Worm (Caenorhabditis elegans): ENCODE results near the gene pygl-1.

DNA sequence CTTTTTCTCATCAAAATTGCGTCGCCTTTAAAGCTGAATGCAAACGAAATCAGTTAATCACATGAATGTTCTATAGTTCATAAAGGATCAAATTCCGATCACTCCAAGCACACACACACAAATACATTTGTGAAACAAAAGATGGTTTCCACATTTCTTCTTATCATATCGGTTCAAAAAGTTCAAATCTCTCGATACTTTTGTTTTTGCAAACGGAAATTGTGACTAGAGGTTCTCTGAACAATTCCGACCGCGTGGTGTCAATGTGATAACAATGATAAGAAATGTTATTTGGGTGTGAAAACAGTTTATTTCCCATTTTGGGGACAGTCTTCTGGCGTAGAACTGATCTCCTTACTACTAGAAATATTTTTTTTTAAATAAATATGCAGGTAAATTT, 38.0 kb downstream of the pygl-1 start:
- TF ChIP-seq lsy-2 (tag; optimal IDR thresholded peaks at IDR 0.05) (no peak), lin-11 (tag; optimal IDR thresholded peaks at IDR 0.05) (no peak), F13H6.1 (tag; optimal IDR thresholded peaks at IDR 0.05) (no peak)
